Fruit fly (Drosophila melanogaster) whole organism, adult: ENCODE measurements around the gene CG31075.

Source experiments
- CG11617 ChIP-seq: fragments of 200-800 bp; sonication (Bioruptor generic); optimal IDR thresholded peaks from 2 replicates; lab custom pipeline; 2017; ENCODE audit warnings: mild to moderate bottlenecking, missing biosample characterization, missing genetic modification reagents, missing genetic modification characterization
- CG12768 ChIP-seq: fragments of 200-800 bp; sonication (Bioruptor generic); optimal IDR thresholded peaks from 2 replicates; lab custom pipeline; 2017; ENCODE audit warnings: missing biosample characterization, missing genetic modification characterization, mild to moderate bottlenecking, moderate library complexity, missing genetic modification reagents
- CG14711 ChIP-seq: fragments of 200-800 bp; sonication (Bioruptor generic); optimal IDR thresholded peaks from 2 replicates; lab custom pipeline; 2018; ENCODE audit warnings: missing biosample characterization, mild to moderate bottlenecking, missing genetic modification characterization, moderate library complexity
- CG1620 ChIP-seq: fragments of 200-800 bp; sonication (Bioruptor generic); optimal IDR thresholded peaks from 2 replicates; lab custom pipeline; 2016; ENCODE audit warnings: missing biosample characterization, missing genetic modification characterization
- CG33017 ChIP-seq: fragments of 200-800 bp; sonication (Bioruptor generic); optimal IDR thresholded peaks from 2 replicates; lab custom pipeline; 2018; ENCODE audit warnings: missing biosample characterization, mild to moderate bottlenecking, missing genetic modification characterization, moderate library complexity
- CG5204 ChIP-seq: fragments of 200-800 bp; sonication (Bioruptor generic); optimal IDR thresholded peaks from 2 replicates; lab custom pipeline; 2016; ENCODE audit warnings: missing biosample characterization, missing genetic modification characterization
- CG7045 ChIP-seq: fragments of 200-800 bp; sonication (Bioruptor generic); optimal IDR thresholded peaks from 2 replicates; lab custom pipeline; 2017; ENCODE audit warnings: missing biosample characterization, mild to moderate bottlenecking, missing genetic modification characterization
- CG7101 ChIP-seq: fragments of 200-800 bp; sonication (Bioruptor generic); optimal IDR thresholded peaks from 2 replicates; lab custom pipeline; 2018; ENCODE audit warnings: missing biosample characterization, mild to moderate bottlenecking, missing genetic modification characterization, moderate library complexity
- Clk ChIP-seq: fragments of 200-800 bp; sonication (Bioruptor generic); optimal IDR thresholded peaks from 2 replicates; lab custom pipeline; 2017; ENCODE audit warnings: missing biosample characterization, missing genetic modification characterization
- Crg-1 ChIP-seq: fragments of 200-800 bp; sonication (Bioruptor generic); optimal IDR thresholded peaks from 2 replicates; lab custom pipeline; 2016; ENCODE audit warnings: missing biosample characterization, missing genetic modification characterization
- Hr96 ChIP-seq: fragments of 200-800 bp; sonication (Bioruptor generic); optimal IDR thresholded peaks from 2 replicates; lab custom pipeline; 2016; ENCODE audit warnings: missing biosample characterization, missing genetic modification characterization
- Mnt ChIP-seq: fragments of 200-800 bp; sonication (Bioruptor generic); optimal IDR thresholded peaks from 2 replicates; lab custom pipeline; 2016; ENCODE audit warnings: missing biosample characterization, mild to moderate bottlenecking, missing genetic modification characterization
- bab1 ChIP-seq: fragments of 200-800 bp; sonication (Bioruptor generic); optimal IDR thresholded peaks from 3 replicates; lab custom pipeline; 2019; ENCODE audit warnings: missing biosample characterization, mild to moderate bottlenecking, missing genetic modification characterization, moderate library complexity
- cic ChIP-seq: fragments of 200-800 bp; sonication (Bioruptor generic); optimal IDR thresholded peaks from 2 replicates; lab custom pipeline; 2017; ENCODE audit warnings: missing biosample characterization, mild to moderate bottlenecking, missing genetic modification characterization, moderate library complexity
- cnc ChIP-seq, 2 experiments: fragments of >200 bp; optimal IDR thresholded peaks; 2 replicates each; lab custom pipeline; 2017
- kay ChIP-seq: fragments of 200-800 bp; sonication (Bioruptor generic); peaks from one replicate; lab custom pipeline; 2016; ENCODE audit warnings: missing biosample characterization, missing genetic modification characterization, borderline replicate concordance
- ovo ChIP-seq: fragments of 200-800 bp; sonication (Bioruptor generic); optimal IDR thresholded peaks from 2 replicates; lab custom pipeline; 2016; ENCODE audit warnings: missing biosample characterization, missing genetic modification characterization
- pad ChIP-seq: fragments of 200-800 bp; sonication (Bioruptor generic); optimal IDR thresholded peaks from 3 replicates; lab custom pipeline; 2017; ENCODE audit warnings: missing biosample characterization, missing genetic modification characterization, mild to moderate bottlenecking, moderate library complexity, missing genetic modification reagents
- tj ChIP-seq: fragments of 200-800 bp; sonication (Bioruptor generic); optimal IDR thresholded peaks from 3 replicates; lab custom pipeline; 2017; ENCODE audit warnings: missing biosample characterization, mild to moderate bottlenecking, missing genetic modification characterization, moderate library complexity
- toe ChIP-seq: fragments of 200-800 bp; sonication (Bioruptor generic); optimal IDR thresholded peaks from 2 replicates; lab custom pipeline; 2016; ENCODE audit warnings: missing biosample characterization, missing genetic modification characterization

Gene CG31075

DNA sequence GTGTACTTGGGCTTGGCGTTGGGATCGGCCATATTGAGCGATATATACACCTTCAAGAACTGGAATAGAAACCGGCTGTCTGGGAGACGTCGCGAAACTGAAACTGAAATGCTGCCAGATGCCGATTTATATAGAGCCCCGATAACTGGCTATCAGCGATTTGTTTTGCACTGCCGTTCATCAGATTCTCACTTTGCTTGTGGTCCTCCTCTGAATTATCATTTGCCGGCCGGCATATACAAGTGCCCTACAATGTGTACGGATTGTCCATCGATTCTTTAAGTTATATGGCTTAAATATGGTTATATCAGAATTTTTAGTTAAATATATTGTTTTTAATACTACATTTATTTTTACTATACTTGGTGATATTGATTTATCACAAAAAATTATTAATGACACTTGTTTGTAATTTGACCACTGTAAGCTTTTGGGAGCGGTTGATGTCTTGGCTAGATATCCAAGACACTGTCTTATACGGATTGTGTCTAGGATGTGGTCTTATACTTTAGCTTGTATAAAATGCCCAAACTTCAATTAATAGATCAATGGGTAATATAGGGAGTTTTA is at the start of gene CG31075:
TSS of gene CG31075 (minus strand) at position 106 of the 570 bp plus-strand sequence.
- TF ChIP-seq CG11617 (GFP tag; lab: Kevin White, UChicago) (peak; percentile 38), cic (GFP tag; lab: Kevin White, UChicago) (peak; percentile 91), tj (GFP tag; lab: Kevin White, UChicago) (no peak), Clk (GFP tag; lab: Kevin White, UChicago) (no peak), CG33017 (tag; lab: Kevin White, UChicago) (peak; percentile 87), CG14711 (tag; lab: Kevin White, UChicago) (peak; percentile 83), Crg-1 (no peak), bab1 (GFP tag; lab: Kevin White, UChicago) (peak; percentile 68), kay (GFP tag; lab: Kevin White, UChicago) (no peak), pad (GFP tag; lab: Kevin White, UChicago) (peak; percentile 55), cnc (optimal IDR thresholded peaks at IDR 0.05; lab: Kevin White, UChicago) (no peak), CG5204 (GFP tag; lab: Kevin White, UChicago) (peak; percentile 52), CG1620 (GFP tag; lab: Kevin White, UChicago) (no peak), Mnt (peak; percentile 34), CG7045 (GFP tag; lab: Kevin White, UChicago) (peak; percentile 69), ovo (GFP tag; lab: Kevin White, UChicago) (no peak), CG12768 (GFP tag; lab: Kevin White, UChicago) (peak; percentile 79), CG7101 (tag; lab: Kevin White, UChicago) (peak; percentile 86), Hr96 (GFP tag; lab: Kevin White, UChicago) (peak; percentile 20), toe (GFP tag; lab: Kevin White, UChicago) (peak; percentile 51)

- TF ChIP-seq Mnt, result no peak
Measured at dm6 chr3R:27033935-27034334, 45.6 kb upstream of the CG31075 start.

DNA sequence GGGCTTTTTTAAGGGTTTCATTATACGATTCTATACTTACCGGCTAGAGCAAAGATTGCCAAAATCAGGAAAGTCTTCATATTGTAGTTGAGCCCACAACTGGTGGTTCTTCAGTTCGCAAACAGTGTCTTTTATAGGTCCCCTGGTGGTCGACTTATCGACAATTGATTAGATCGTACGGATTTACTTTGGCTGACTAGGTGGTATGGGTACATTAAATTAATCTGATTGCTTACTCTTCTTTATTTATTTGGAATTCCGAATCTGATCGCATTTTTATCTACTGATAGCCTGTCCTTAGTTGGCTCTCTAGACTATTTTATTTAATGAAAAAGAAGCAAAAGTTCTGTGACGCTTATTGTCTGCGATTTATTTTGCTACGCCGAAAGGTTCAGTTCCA is 37.7 kb upstream of the CG31075 start, which contains the start of gene CG6271:
TSS of gene CG6271 (minus strand) at position 101 of the 400 bp plus-strand sequence.
- TF ChIP-seq kay (GFP tag; lab: Kevin White, UChicago) (no peak), CG5204 (GFP tag; lab: Kevin White, UChicago) (no peak), pad (GFP tag; lab: Kevin White, UChicago) (no peak), CG7045 (GFP tag; lab: Kevin White, UChicago) (no peak), Clk (GFP tag; lab: Kevin White, UChicago) (no peak), CG7101 (tag; lab: Kevin White, UChicago) (no peak), CG33017 (tag; lab: Kevin White, UChicago) (no peak), ovo (GFP tag; lab: Kevin White, UChicago) (no peak), Crg-1 (no peak), CG12768 (GFP tag; lab: Kevin White, UChicago) (no peak)

DNA sequence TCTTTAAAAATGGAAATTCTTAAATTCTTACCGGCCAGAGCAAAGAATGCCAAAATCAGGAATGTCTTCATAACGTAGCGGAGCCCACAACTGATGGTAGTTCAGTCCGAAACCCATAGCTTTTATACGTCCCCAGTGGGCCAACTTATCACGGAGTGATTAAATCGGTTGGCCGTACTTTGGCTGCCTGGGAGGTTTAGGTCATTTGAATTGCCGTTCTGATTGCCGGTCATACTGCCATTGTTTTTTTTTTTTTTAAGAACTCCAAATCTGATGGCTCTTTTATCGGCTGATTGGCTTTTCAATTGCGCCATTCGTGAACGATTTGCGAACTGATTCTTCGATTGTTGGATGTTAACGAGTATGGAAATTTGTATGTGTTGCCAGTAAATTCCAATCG is 34.8 kb upstream of the CG31075 start, which contains the start of gene CG6277:
TSS of gene CG6277 (minus strand) at position 101 of the 400 bp plus-strand sequence.
- TF ChIP-seq bab1 (GFP tag; lab: Kevin White, UChicago) (no peak), cnc (optimal IDR thresholded peaks at IDR 0.05; lab: Kevin White, UChicago) (no peak), CG33017 (tag; lab: Kevin White, UChicago) (no peak), Mnt (no peak), kay (GFP tag; lab: Kevin White, UChicago) (no peak), toe (GFP tag; lab: Kevin White, UChicago) (no peak)

dm6 chr3R:27021278-27021677 is 33.0 kb upstream of the CG31075 start, which contains the start of gene CG6283:
CG6283 (minus strand) TSS chr3R:27021378.
- TF ChIP-seq Mnt (no peak), tj (GFP tag; lab: Kevin White, UChicago) (no peak), CG1620 (GFP tag; lab: Kevin White, UChicago) (no peak), kay (GFP tag; lab: Kevin White, UChicago) (peak; percentile 28)

- no peak for TF ChIP-seq toe (GFP tag; lab: Kevin White, UChicago)
- no peak for TF ChIP-seq kay (GFP tag; lab: Kevin White, UChicago)
- no peak for TF ChIP-seq tj (GFP tag; lab: Kevin White, UChicago)
- no peak for TF ChIP-seq Crg-1
- TF ChIP-seq CG12768 (GFP tag; lab: Kevin White, UChicago), result no peak
- TF ChIP-seq CG7101 (tag; lab: Kevin White, UChicago), result no peak
- TF ChIP-seq CG7045 (GFP tag; lab: Kevin White, UChicago), result no peak
Measured at dm6 chr3R:27019701-27020172, 31.4 kb upstream of the CG31075 start, which contains the start of gene CG17191. CG17191 (minus strand) TSS chr3R:27019751.

DNA sequence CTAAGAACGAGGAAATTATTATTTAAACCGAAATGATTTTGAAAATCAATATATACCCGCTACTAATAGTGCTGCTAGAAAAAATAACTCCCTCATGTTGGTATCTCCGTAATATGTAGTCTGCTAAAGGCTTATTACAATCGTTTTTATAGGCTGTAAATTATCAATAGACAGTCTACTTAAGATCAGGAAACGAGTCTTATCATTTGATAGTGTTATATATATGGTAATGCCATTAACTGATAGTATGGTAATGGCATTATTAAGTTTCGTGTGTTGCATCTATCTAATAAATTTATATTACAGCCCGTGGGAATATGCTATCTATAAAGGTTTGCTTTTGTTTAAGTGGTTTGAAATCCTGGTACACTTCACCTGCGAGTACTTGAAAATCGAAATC is 29.9 kb upstream of the CG31075 start, which contains the start of gene CG17192:
TSS of gene CG17192 (minus strand) at position 101 of the 400 bp plus-strand sequence.
- no peak for TF ChIP-seq Crg-1
- TF ChIP-seq CG11617 (GFP tag; lab: Kevin White, UChicago), result no peak
- TF ChIP-seq bab1 (GFP tag; lab: Kevin White, UChicago), result no peak
